Worm (Caenorhabditis elegans) whole organism, young adult: Measurements from ENCODE around the gene M01F1.8.
A peak's percentile ranks its signal among the peaks of the same experiment; 100 is the strongest.

ENCODE experiments used
- B0035.1 ChIP-seq: sonication (generic microtip); optimal IDR thresholded peaks from 2 replicates; lab custom pipeline; 2016; ENCODE audit warnings: missing genetic modification characterization, mild to moderate bottlenecking, missing compliant biosample characterization, missing genotype, missing genetic modification reagents
- F33H1.4 ChIP-seq: fragments of 200-800 bp; sonication (Bioruptor generic); IDR thresholded peaks from 2 replicates; pipeline ENCODE4 v1.3.6; 2022; ENCODE audit warnings: missing genetic modification reagents, missing genetic modification characterization, missing compliant biosample characterization
- F57C9.4 ChIP-seq: sonication (generic microtip); optimal IDR thresholded peaks from 2 replicates; lab custom pipeline; 2017; ENCODE audit warnings: mild to moderate bottlenecking, missing genetic modification characterization, missing compliant biosample characterization
- Y53F4B.3 ChIP-seq: fragments of 200-800 bp; sonication (Bioruptor generic); IDR thresholded peaks from 2 replicates; pipeline ENCODE4 v1.3.6; 2022; ENCODE audit warnings: missing genetic modification reagents, missing genetic modification characterization, missing compliant biosample characterization
- Y53G8AR.9 ChIP-seq: fragments of 200-800 bp; sonication (Bioruptor generic); conservative IDR thresholded peaks from 2 replicates; pipeline ENCODE4 v1.3.6; 2022; ENCODE audit warnings: missing genetic modification reagents, missing genetic modification characterization, missing compliant biosample characterization
- Y67H2A.10 ChIP-seq: fragments of 200-800 bp; sonication (Bioruptor generic); conservative IDR thresholded peaks from 2 replicates; pipeline ENCODE4 v1.3.6; 2022; ENCODE audit warnings: missing genetic modification reagents, missing genetic modification characterization, missing compliant biosample characterization
- Y95B8A.8 ChIP-seq: fragments of 200-800 bp; sonication (Bioruptor generic); IDR thresholded peaks from 2 replicates; pipeline ENCODE4 v1.3.6; 2022; ENCODE audit warnings: missing genetic modification reagents, missing genetic modification characterization, missing compliant biosample characterization
- ama-1 ChIP-seq, 3 experiments: fragments of 150-350 bp in 1 of 3; sonication (generic microtip) in 2 of 3; optimal IDR thresholded peaks; 2 replicates each; lab custom pipeline; 2014 to 2018; ENCODE audit warnings: missing biosample characterization in 2 of 3, missing genetic modification characterization in 2 of 3, missing genetic modification reagents in 2 of 3
- aptf-3 ChIP-seq: fragments of 200-800 bp; sonication (Bioruptor generic); IDR thresholded peaks from 2 replicates; pipeline ENCODE4 v1.3.6; 2022; ENCODE audit warnings: missing genetic modification characterization, missing compliant biosample characterization
- attf-3 ChIP-seq: fragments of 200-800 bp; sonication (Bioruptor generic); conservative IDR thresholded peaks from 2 replicates; pipeline ENCODE4 v1.3.6; 2022; ENCODE audit warnings: missing genetic modification reagents, missing genetic modification characterization, missing compliant biosample characterization
- bed-1 ChIP-seq: fragments of 200-800 bp; sonication (Bioruptor generic); IDR thresholded peaks from 2 replicates; pipeline ENCODE4 v1.3.6; 2022; ENCODE audit warnings: missing genetic modification reagents, missing genetic modification characterization, missing compliant biosample characterization
- bed-2 ChIP-seq: fragments of 200-800 bp; sonication (Bioruptor generic); IDR thresholded peaks from 2 replicates; pipeline ENCODE4 v1.3.6; 2022; ENCODE audit warnings: missing genetic modification reagents, missing genetic modification characterization, missing compliant biosample characterization
- cebp-1 ChIP-seq, 2 experiments: fragments of 200-800 bp in 1 of 2; sonication (Bioruptor generic) in 1 of 2; sonication (generic microtip) in 1 of 2; IDR thresholded peaks in 1 of 2; optimal IDR thresholded peaks in 1 of 2; 2 replicates each; pipeline versions ENCODE4 v1.3.6 to Lab custom; 2017 to 2022; ENCODE audit warnings: missing compliant biosample characterization in 2 of 2, missing genetic modification characterization in 2 of 2, mild to moderate bottlenecking in 1 of 2, missing genetic modification reagents in 1 of 2, moderate library complexity in 1 of 2
- dox-1 ChIP-seq: fragments of 200-800 bp; sonication (Bioruptor generic); IDR thresholded peaks from 2 replicates; pipeline ENCODE4 v1.3.6; 2022; ENCODE audit warnings: missing genetic modification reagents, missing genetic modification characterization, missing compliant biosample characterization
- dpff-1 ChIP-seq: sonication (generic microtip); optimal IDR thresholded peaks from 2 replicates; lab custom pipeline; 2017; ENCODE audit warnings: mild to moderate bottlenecking, missing genetic modification characterization, missing compliant biosample characterization
- dpl-1 ChIP-seq: fragments of 150-350 bp; optimal IDR thresholded peaks from 2 replicates; lab custom pipeline; 2014; ENCODE audit warnings: missing biosample characterization, missing genetic modification reagents, missing genetic modification characterization
- egl-44 ChIP-seq: fragments of 200-800 bp; sonication (Bioruptor generic); IDR thresholded peaks from 2 replicates; pipeline ENCODE4 v1.3.6; 2022; ENCODE audit warnings: missing genetic modification reagents, missing genetic modification characterization, missing compliant biosample characterization
- ekl-4 ChIP-seq: fragments of 200-800 bp; sonication (Bioruptor generic); IDR thresholded peaks from 2 replicates; pipeline ENCODE4 v1.3.6; 2022; ENCODE audit warnings: missing genetic modification reagents, missing genetic modification characterization, missing compliant biosample characterization
- hlh-12 ChIP-seq: sonication (generic microtip); optimal IDR thresholded peaks from 2 replicates; lab custom pipeline; 2016; ENCODE audit warnings: missing genetic modification characterization, missing compliant biosample characterization
- hlh-26 ChIP-seq: fragments of 200-800 bp; sonication (Bioruptor generic); conservative IDR thresholded peaks from 2 replicates; pipeline ENCODE4 v1.3.6; 2022; ENCODE audit warnings: missing genetic modification reagents, missing genetic modification characterization, missing compliant biosample characterization
- hmg-1.2 ChIP-seq: fragments of 200-800 bp; sonication (Bioruptor generic); IDR thresholded peaks from 2 replicates; pipeline ENCODE4 v1.3.6; 2022; ENCODE audit warnings: missing genetic modification reagents, missing genetic modification characterization, missing compliant biosample characterization
- hrde-1 ChIP-seq: sonication (generic microtip); optimal IDR thresholded peaks from 2 replicates; lab custom pipeline; 2016; ENCODE audit warnings: missing genetic modification characterization, mild to moderate bottlenecking, missing compliant biosample characterization, moderate library complexity, missing genotype, missing genetic modification reagents, borderline replicate concordance
- lin-54 ChIP-seq: fragments of 200-800 bp; sonication (Bioruptor generic); optimal IDR thresholded peaks from 2 replicates; lab custom pipeline; 2018; ENCODE audit warnings: mild to moderate bottlenecking, missing genetic modification characterization, missing compliant biosample characterization
- lir-1 ChIP-seq: fragments of 200-800 bp; sonication (Bioruptor generic); conservative IDR thresholded peaks from 2 replicates; pipeline ENCODE4 v1.3.6; 2022; ENCODE audit warnings: missing genetic modification reagents, missing genetic modification characterization, missing compliant biosample characterization
- madf-10 ChIP-seq: sonication (generic microtip); optimal IDR thresholded peaks from 2 replicates; lab custom pipeline; 2016; ENCODE audit warnings: mild to moderate bottlenecking, missing genetic modification characterization, missing compliant biosample characterization
- madf-6 ChIP-seq: fragments of 200-800 bp; sonication (Bioruptor generic); IDR thresholded peaks from 2 replicates; pipeline ENCODE4 v1.3.6; 2022; ENCODE audit warnings: missing genetic modification reagents, missing genetic modification characterization, missing compliant biosample characterization
- madf-8 ChIP-seq: fragments of 200-800 bp; sonication (Bioruptor generic); conservative IDR thresholded peaks from 2 replicates; pipeline ENCODE4 v1.3.6; 2022; ENCODE audit warnings: missing genetic modification reagents, missing genetic modification characterization, missing compliant biosample characterization
- mel-28 ChIP-seq: sonication (generic microtip); optimal IDR thresholded peaks from 2 replicates; lab custom pipeline; 2016; ENCODE audit warnings: borderline replicate concordance, mild to moderate bottlenecking, missing genetic modification characterization, missing compliant biosample characterization
- nfya-2 ChIP-seq: fragments of 200-800 bp; sonication (Bioruptor generic); IDR thresholded peaks from 2 replicates; pipeline ENCODE4 v1.3.6; 2022; ENCODE audit warnings: missing genetic modification reagents, missing genetic modification characterization, missing compliant biosample characterization
- nhr-27 ChIP-seq: fragments of 200-800 bp; sonication (Bioruptor generic); optimal IDR thresholded peaks from 2 replicates; lab custom pipeline; 2018; ENCODE audit warnings: mild to moderate bottlenecking, missing genetic modification characterization, moderate library complexity, missing compliant biosample characterization
- nhr-80 ChIP-seq: sonication (generic microtip); optimal IDR thresholded peaks from 2 replicates; lab custom pipeline; 2016; ENCODE audit warnings: missing genetic modification characterization, missing compliant biosample characterization
- nhr-90 ChIP-seq: sonication (generic microtip); optimal IDR thresholded peaks from 2 replicates; lab custom pipeline; 2016; ENCODE audit warnings: missing genotype, mild to moderate bottlenecking, missing genetic modification characterization, missing compliant biosample characterization
- pbrm-1 ChIP-seq: fragments of 200-800 bp; sonication (Bioruptor generic); IDR thresholded peaks from 2 replicates; pipeline ENCODE4 v1.3.6; 2022; ENCODE audit warnings: missing genetic modification reagents, missing genetic modification characterization, missing compliant biosample characterization
- rcor-1 ChIP-seq: fragments of 200-800 bp; sonication (Bioruptor generic); IDR thresholded peaks from 2 replicates; pipeline ENCODE4 v1.3.6; 2022; ENCODE audit warnings: missing genetic modification reagents, missing genetic modification characterization, missing compliant biosample characterization
- repo-1 ChIP-seq: sonication (generic microtip); optimal IDR thresholded peaks from 2 replicates; lab custom pipeline; 2017; ENCODE audit warnings: mild to moderate bottlenecking, missing genetic modification characterization, missing compliant biosample characterization
- snpc-1.1 ChIP-seq: sonication (generic microtip); optimal IDR thresholded peaks from 2 replicates; lab custom pipeline; 2017; ENCODE audit warnings: missing genetic modification characterization, mild to moderate bottlenecking, missing compliant biosample characterization, antibody characterized with exemption, moderate library complexity, missing genotype, missing genetic modification reagents; ENCODE audit not compliant: insufficient read depth
- snpc-1.3 ChIP-seq: sonication (generic microtip); optimal IDR thresholded peaks from 2 replicates; lab custom pipeline; 2017; ENCODE audit warnings: missing genetic modification characterization, mild to moderate bottlenecking, missing compliant biosample characterization, antibody characterized with exemption, moderate library complexity, missing genotype, missing genetic modification reagents; ENCODE audit not compliant: insufficient read depth
- tbp1 ChIP-seq: fragments of 200-800 bp; sonication (Bioruptor generic); optimal IDR thresholded peaks from 2 replicates; lab custom pipeline; 2018; ENCODE audit warnings: mild to moderate bottlenecking, missing genetic modification characterization, missing compliant biosample characterization
- zfh-2 ChIP-seq: fragments of 200-800 bp; sonication (Bioruptor generic); conservative IDR thresholded peaks from 2 replicates; pipeline ENCODE4 v1.3.6; 2022; ENCODE audit warnings: missing genetic modification reagents, missing genetic modification characterization, missing compliant biosample characterization
- zim-3 ChIP-seq: sonication (generic microtip); optimal IDR thresholded peaks from 2 replicates; lab custom pipeline; 2017; ENCODE audit warnings: mild to moderate bottlenecking, missing genetic modification characterization, moderate library complexity, missing compliant biosample characterization
- ztf-22 ChIP-seq: fragments of 200-800 bp; sonication (Bioruptor generic); optimal IDR thresholded peaks from 2 replicates; lab custom pipeline; 2018; ENCODE audit warnings: mild to moderate bottlenecking, missing genetic modification characterization, moderate library complexity, missing compliant biosample characterization
- ztf-25 ChIP-seq: fragments of 200-800 bp; sonication (Bioruptor generic); IDR thresholded peaks from 2 replicates; pipeline ENCODE4 v1.3.6; 2022; ENCODE audit warnings: missing genetic modification reagents, missing genetic modification characterization, missing compliant biosample characterization
- ztf-3 ChIP-seq: fragments of 200-800 bp; sonication (Bioruptor generic); optimal IDR thresholded peaks from 2 replicates; lab custom pipeline; 2018; ENCODE audit warnings: mild to moderate bottlenecking, missing genetic modification characterization, missing compliant biosample characterization
- ztf-6 ChIP-seq: fragments of 200-800 bp; sonication (Bioruptor generic); IDR thresholded peaks from 2 replicates; pipeline ENCODE4 v1.3.6; 2022; ENCODE audit warnings: missing genetic modification reagents, missing genetic modification characterization, missing compliant biosample characterization

The M01F1.8 gene

DNA sequence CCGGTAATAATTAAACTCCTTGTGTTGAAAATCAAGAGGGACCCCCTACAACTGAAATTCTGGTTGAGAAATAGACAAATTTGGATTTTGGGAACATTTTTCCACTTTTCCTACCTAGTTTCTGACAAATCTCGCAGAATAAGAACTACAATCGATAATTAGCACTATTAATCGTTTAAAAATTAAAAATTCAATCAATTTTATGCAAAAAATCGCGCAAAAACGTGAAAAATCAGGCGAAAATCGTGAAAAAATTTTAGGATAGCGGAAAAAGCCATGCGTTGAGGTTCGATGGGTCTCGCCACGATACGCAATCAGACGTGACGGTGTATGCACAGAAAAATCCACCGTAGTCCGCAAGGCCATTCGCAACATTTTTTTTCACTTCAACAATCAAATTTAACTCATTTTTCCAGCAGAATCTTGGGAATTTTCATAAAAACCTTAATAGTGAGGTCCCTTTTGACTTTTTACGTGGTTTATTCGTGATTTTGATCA lies 2.8 kb upstream of the M01F1.8 start, which contains the start of gene lias-1 (continued):
- no peak for TF ChIP-seq Y53F4B.3 (GFP tag; lab: Robert Waterston, UW)
- TF ChIP-seq zim-3 (tag; lab: Kevin White, UChicago), result no peak
- no peak for TF ChIP-seq attf-3 (GFP tag; lab: Robert Waterston, UW)
- no peak for TF ChIP-seq hlh-12 (tag; lab: Kevin White, UChicago)
- TF ChIP-seq repo-1, result no peak
- no peak for TF ChIP-seq nfya-2 (GFP tag; lab: Robert Waterston, UW)
- no peak for TF ChIP-seq zfh-2
- TF ChIP-seq rcor-1 (GFP tag; lab: Robert Waterston, UW), result peak; percentile 59
- TF ChIP-seq ztf-6, result no peak
- TF ChIP-seq madf-8 (GFP tag; lab: Robert Waterston, UW), result peak; percentile 39
- 0 out of 2 replicates have a peak, but pooled peaks have one; percentile 31 for TF ChIP-seq cebp-1 (GFP tag; IDR thresholded peaks at IDR 0.05; lab: Robert Waterston, UW)
- peak; percentile 66 for TF ChIP-seq cebp-1 (tag; optimal IDR thresholded peaks at IDR 0.05; lab: Kevin White, UChicago)
- TF ChIP-seq madf-10 (tag; lab: Kevin White, UChicago), result peak; percentile 38
- TF ChIP-seq ztf-22 (GFP tag; lab: Kevin White, UChicago), result no peak
- TF ChIP-seq F57C9.4, result no peak
- TF ChIP-seq Y67H2A.10 (GFP tag; lab: Robert Waterston, UW), result no peak
- no peak for TF ChIP-seq nhr-90 (tag; lab: Kevin White, UChicago)
- TF ChIP-seq bed-1 (GFP tag; lab: Robert Waterston, UW), result no peak
- TF ChIP-seq nhr-80 (tag; lab: Kevin White, UChicago), result peak; percentile 27
- TF ChIP-seq ztf-3 (GFP tag; lab: Kevin White, UChicago), result no peak
- TF ChIP-seq dox-1 (GFP tag; lab: Robert Waterston, UW), result peak; percentile 75
- no peak for TF ChIP-seq mel-28 (tag; lab: Kevin White, UChicago)
- TF ChIP-seq hrde-1 (tag; lab: Kevin White, UChicago), result no peak
- no peak for TF ChIP-seq nhr-27 (tag; lab: Kevin White, UChicago)
- TF ChIP-seq lir-1 (GFP tag; lab: Robert Waterston, UW), result no peak
- peak; percentile 76 for TF ChIP-seq snpc-1.3 (tag; lab: Kevin White, UChicago)
- TF ChIP-seq ztf-25 (GFP tag; lab: Robert Waterston, UW), result no peak
- peak; percentile 14 for TF ChIP-seq snpc-1.1 (tag; lab: Kevin White, UChicago)
- no peak for TF ChIP-seq hlh-26 (GFP tag; lab: Robert Waterston, UW)
- TF ChIP-seq B0035.1, result no peak

DNA sequence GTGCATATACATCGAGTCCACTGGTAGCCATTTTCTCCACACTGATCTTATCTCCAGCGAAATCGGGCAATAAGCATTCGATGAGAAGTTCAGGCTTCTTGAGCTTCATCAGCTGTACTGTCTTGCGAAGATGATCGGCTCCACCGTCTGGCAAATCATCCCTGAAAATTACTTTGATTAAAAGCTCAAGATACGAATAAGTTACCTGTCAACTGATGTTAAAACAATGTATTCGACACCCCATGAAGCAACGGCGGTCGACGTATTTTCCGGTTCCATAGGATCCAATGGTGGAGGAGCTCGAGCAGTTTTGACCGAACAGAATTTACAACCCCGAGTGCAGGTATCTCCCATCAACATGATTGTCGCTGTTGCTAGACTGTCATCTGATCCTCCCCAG lies 1.9 kb upstream of the M01F1.8 start:
- no peak for TF ChIP-seq pbrm-1 (GFP tag; lab: Robert Waterston, UW)
- TF ChIP-seq lin-54 (GFP tag; lab: Kevin White, UChicago), result no peak
- TF ChIP-seq egl-44 (GFP tag; lab: Robert Waterston, UW), result peak; percentile 32; the same call in 1 of the 2 replicates
- TF ChIP-seq, all 124 proteins: peak for 1

DNA sequence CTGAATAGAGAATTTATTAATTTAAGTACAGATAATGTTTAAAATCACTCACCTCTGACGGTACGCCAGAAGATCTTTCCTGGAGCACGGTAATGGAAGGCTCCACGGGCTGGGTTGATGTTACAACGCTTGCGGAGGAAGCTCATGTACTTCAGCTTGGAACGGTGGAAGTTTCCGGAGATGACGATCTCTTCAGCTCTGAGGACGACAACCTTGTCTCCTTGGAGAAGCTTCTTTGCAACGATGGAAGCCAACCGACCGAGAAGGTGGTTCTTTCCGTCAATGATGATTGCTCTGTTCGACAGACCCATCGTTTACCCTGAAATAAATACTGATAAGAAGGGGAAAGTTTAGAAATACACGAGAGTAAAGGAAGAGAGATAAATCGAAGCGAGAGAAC lies 937 bp upstream of the M01F1.8 start, which contains the start of gene rpl-16:
TSS of gene rpl-16 (minus strand) at position 319 of the 400 bp plus-strand sequence.
- TF ChIP-seq Y95B8A.8 (GFP tag; lab: Robert Waterston, UW), result no peak
- no peak for TF ChIP-seq dpff-1
- TF ChIP-seq lin-54 (GFP tag; lab: Kevin White, UChicago), result peak; percentile 47
- no peak for TF ChIP-seq dpl-1 (GFP tag; lab: Kevin White, UChicago)
- TF ChIP-seq egl-44 (GFP tag; lab: Robert Waterston, UW), result no peak
- TF ChIP-seq pbrm-1 (GFP tag; lab: Robert Waterston, UW), result peak; percentile 31
- peak; percentile 73 for TF ChIP-seq ekl-4 (GFP tag; lab: Robert Waterston, UW)
- TF ChIP-seq Y53G8AR.9 (GFP tag; lab: Robert Waterston, UW), result peak; percentile 70
- TF ChIP-seq F33H1.4 (GFP tag; lab: Robert Waterston, UW), result peak; percentile 18; the same call in 1 of the 2 replicates
- TF ChIP-seq ama-1 (optimal IDR thresholded peaks at IDR 0.05; lab: Kevin White, UChicago), result no peak
- TF ChIP-seq ama-1 (GFP tag; optimal IDR thresholded peaks at IDR 0.05; lab: Kevin White, UChicago), result peak in 1 of 2 experiments; percentile 67
- peak; percentile 60; the same call in 1 of the 2 replicates for TF ChIP-seq aptf-3
- TF ChIP-seq madf-6 (GFP tag; lab: Robert Waterston, UW), result peak; percentile 53; the same call in 1 of the 2 replicates
- TF ChIP-seq hmg-1.2, result peak; percentile 17; the same call in 1 of the 2 replicates
- TF ChIP-seq bed-2 (GFP tag; lab: Robert Waterston, UW), result no peak
- peak; percentile 9 for TF ChIP-seq tbp1 (GFP tag; lab: Kevin White, UChicago)
